Worm (Caenorhabditis elegans) whole organism, early embryonic: Measurements from ENCODE around the gene tbx-43.
A peak's percentile ranks its signal among the peaks of the same experiment; 100 is the strongest.

Source experiments
- B0310.2 ChIP-seq: sonication (generic microtip); optimal IDR thresholded peaks from 2 replicates; lab custom pipeline; 2016; ENCODE audit warnings: mild to moderate bottlenecking, missing genetic modification characterization, missing compliant biosample characterization
- F13C5.2 ChIP-seq: sonication (generic microtip); optimal IDR thresholded peaks from 2 replicates; lab custom pipeline; 2017; ENCODE audit warnings: mild to moderate bottlenecking, missing genetic modification characterization, inconsistent platforms, missing compliant biosample characterization
- aly-1 ChIP-seq: sonication (generic microtip); optimal IDR thresholded peaks from 2 replicates; lab custom pipeline; 2016; ENCODE audit warnings: missing genetic modification characterization, missing compliant biosample characterization
- ama-1 ChIP-seq: fragments of 150-350 bp; optimal IDR thresholded peaks from 2 replicates; lab custom pipeline; 2014
- ceh-13 ChIP-seq: fragments of 200-800 bp; sonication (Bioruptor generic); optimal IDR thresholded peaks from 2 replicates; lab custom pipeline; 2018; ENCODE audit warnings: mild to moderate bottlenecking, missing genetic modification characterization, missing compliant biosample characterization
- ceh-36 ChIP-seq: sonication (generic microtip); optimal IDR thresholded peaks from 2 replicates; lab custom pipeline; 2016; ENCODE audit warnings: missing genetic modification characterization, inconsistent platforms, missing compliant biosample characterization
- ets-7 ChIP-seq: sonication (generic microtip); optimal IDR thresholded peaks from 2 replicates; lab custom pipeline; 2016; ENCODE audit warnings: missing genotype, missing genetic modification characterization, missing compliant biosample characterization
- flt-1 ChIP-seq: fragments of 200-800 bp; sonication (Bioruptor generic); IDR thresholded peaks from 2 replicates; pipeline ENCODE4 v1.3.6; 2022; ENCODE audit warnings: missing genetic modification characterization, missing compliant biosample characterization
- hmbx-1 ChIP-seq: sonication (generic microtip); optimal IDR thresholded peaks from 2 replicates; lab custom pipeline; 2016; ENCODE audit warnings: mild to moderate bottlenecking, missing genetic modification characterization, missing compliant biosample characterization
- hmg-4 ChIP-seq: fragments of 200-800 bp; sonication (Bioruptor generic); optimal IDR thresholded peaks from 2 replicates; lab custom pipeline; 2018; ENCODE audit warnings: mild to moderate bottlenecking, missing genetic modification characterization, missing compliant biosample characterization
- hnd-1 ChIP-seq: sonication (generic microtip); optimal IDR thresholded peaks from 2 replicates; lab custom pipeline; 2016; ENCODE audit warnings: missing genetic modification characterization, missing compliant biosample characterization
- pes-1 ChIP-seq: fragments of 200-800 bp; sonication (Bioruptor generic); IDR thresholded peaks from 2 replicates; pipeline ENCODE4 v1.3.6; 2022; ENCODE audit warnings: missing genetic modification reagents, missing genetic modification characterization, missing compliant biosample characterization
- scrt-1 ChIP-seq: fragments of 200-800 bp; sonication (Bioruptor generic); IDR thresholded peaks from 2 replicates; pipeline ENCODE4 v1.3.6; 2022; ENCODE audit warnings: missing genetic modification characterization, missing compliant biosample characterization
- sea-1 ChIP-seq: fragments of 200-800 bp; sonication (Bioruptor generic); conservative IDR thresholded peaks from 2 replicates; pipeline ENCODE4 v1.3.6; 2022; ENCODE audit warnings: missing genetic modification characterization, missing compliant biosample characterization
- tbx-11 ChIP-seq: fragments of 200-800 bp; sonication (Bioruptor generic); IDR thresholded peaks from 2 replicates; pipeline ENCODE4 v1.3.6; 2022; ENCODE audit warnings: missing genetic modification characterization, missing compliant biosample characterization
- tbx-37 ChIP-seq: fragments of 200-800 bp; sonication (Bioruptor generic); conservative IDR thresholded peaks from 2 replicates; pipeline ENCODE4 v1.3.6; 2022; ENCODE audit warnings: missing genetic modification reagents, missing genetic modification characterization, missing compliant biosample characterization
- tra-4 ChIP-seq: sonication (generic microtip); optimal IDR thresholded peaks from 2 replicates; lab custom pipeline; 2017; ENCODE audit warnings: missing genetic modification characterization, missing compliant biosample characterization

The tbx-43 gene

ce11 chrIII:1777969-1778368 lies 8.1 kb upstream of the tbx-43 start, which contains the start of gene Y39A3CL.4:
Gene Y39A3CL.4 (minus strand): TSS chrIII:1778069.
- no peak for TF ChIP-seq tbx-37 (GFP tag; lab: Robert Waterston, UW)
- no peak for TF ChIP-seq ama-1 (lab: Kevin White, UChicago)
- TF ChIP-seq ets-7 (tag; lab: Kevin White, UChicago): no peak
- TF ChIP-seq flt-1 (GFP tag; lab: Robert Waterston, UW): no peak
- TF ChIP-seq hmg-4 (GFP tag; lab: Kevin White, UChicago): no peak
- TF ChIP-seq tbx-11 (GFP tag; lab: Robert Waterston, UW): no peak
- TF ChIP-seq hmbx-1 (tag; lab: Kevin White, UChicago): no peak
- TF ChIP-seq ceh-36: no peak
- no peak for TF ChIP-seq tra-4 (tag; lab: Kevin White, UChicago)
- no peak for TF ChIP-seq B0310.2 (tag; lab: Kevin White, UChicago)

ce11 chrIII:1777468-1777867 lies 7.6 kb upstream of the tbx-43 start, which contains the start of gene Y39A3CL.3:
Gene Y39A3CL.3 (plus strand): TSS chrIII:1777802.
- TF ChIP-seq sea-1 (no peak), F13C5.2 (peak; percentile 46)

ce11 chrIII:1764463-1764862 lies 5.4 kb downstream of the tbx-43 start:
- no peak for TF ChIP-seq F13C5.2

DNA sequence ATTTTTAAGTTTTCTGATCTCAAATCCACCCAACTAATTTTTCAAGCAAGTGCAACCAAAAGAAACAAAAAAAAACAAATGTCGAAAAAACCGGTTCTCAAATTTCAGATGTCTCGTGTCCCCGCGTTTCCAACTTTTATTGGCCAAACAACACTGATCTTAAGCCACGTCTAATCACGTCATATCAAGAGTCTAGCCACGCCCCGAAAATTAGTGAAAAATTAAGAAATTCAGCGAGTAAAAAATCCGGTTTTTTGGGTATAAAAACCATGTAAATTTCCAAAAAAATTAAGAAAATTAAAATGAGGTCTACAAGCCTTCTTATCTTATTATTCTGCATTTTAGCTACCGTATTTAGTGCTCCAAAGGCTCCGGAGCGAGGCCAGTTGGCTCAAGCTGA lies 6.7 kb downstream of the tbx-43 start, which contains the start of gene cnc-6:
Gene cnc-6 (plus strand): TSS at position 301 of the 400 bp plus-strand sequence.
- TF ChIP-seq F13C5.2: no peak

DNA sequence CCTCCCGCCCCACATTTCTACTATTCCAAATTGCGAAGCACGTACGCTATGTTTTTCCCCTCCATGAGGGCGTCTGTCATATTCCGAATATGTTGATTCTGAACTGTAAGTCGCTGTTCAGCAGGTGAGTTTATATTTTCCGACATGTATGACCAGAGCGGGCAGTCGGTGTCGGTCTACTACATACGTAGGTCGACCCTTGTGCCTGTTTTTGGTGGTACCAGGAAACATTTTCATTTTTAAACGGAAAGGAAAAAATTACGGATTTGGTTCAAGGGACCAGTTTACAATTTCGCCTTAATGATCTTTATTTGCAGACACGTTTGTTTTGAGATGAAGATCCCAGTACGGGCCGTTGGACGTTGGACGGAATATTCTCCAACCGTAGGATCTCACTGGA lies 11.3 kb downstream of the tbx-43 start, which contains the start of gene Y46E12A.2:
Gene Y46E12A.2 (plus strand): TSS at position 301 of the 400 bp plus-strand sequence.
- no peak for TF ChIP-seq hmg-4 (GFP tag; lab: Kevin White, UChicago)
- TF ChIP-seq hnd-1 (tag; lab: Kevin White, UChicago): no peak
- no peak for TF ChIP-seq tbx-37 (GFP tag; lab: Robert Waterston, UW)
- no peak for TF ChIP-seq ceh-13 (GFP tag; lab: Kevin White, UChicago)
- TF ChIP-seq flt-1 (GFP tag; lab: Robert Waterston, UW): no peak
- TF ChIP-seq hmbx-1 (tag; lab: Kevin White, UChicago): no peak
- no peak for TF ChIP-seq F13C5.2
- no peak for TF ChIP-seq ama-1 (lab: Kevin White, UChicago)
- TF ChIP-seq aly-1 (tag; lab: Kevin White, UChicago): no peak
- no peak for TF ChIP-seq pes-1 (GFP tag; lab: Robert Waterston, UW)
- TF ChIP-seq ceh-36: no peak
- TF ChIP-seq scrt-1: no peak

ce11 chrIII:1758151-1758550 lies 11.7 kb downstream of the tbx-43 start, which contains the start of gene Y46E12A.5:
Gene Y46E12A.5 (minus strand): TSS chrIII:1758251.
- TF ChIP-seq tbx-37 (GFP tag; lab: Robert Waterston, UW) (no peak), scrt-1 (no peak), hmbx-1 (tag; lab: Kevin White, UChicago) (no peak), aly-1 (tag; lab: Kevin White, UChicago) (no peak), pes-1 (GFP tag; lab: Robert Waterston, UW) (no peak), sea-1 (no peak), ceh-13 (GFP tag; lab: Kevin White, UChicago) (no peak), ceh-36 (no peak), ama-1 (lab: Kevin White, UChicago) (no peak), flt-1 (GFP tag; lab: Robert Waterston, UW) (no peak), tra-4 (tag; lab: Kevin White, UChicago) (no peak), hmg-4 (GFP tag; lab: Kevin White, UChicago) (no peak), hnd-1 (tag; lab: Kevin White, UChicago) (no peak)

- TF ChIP-seq ceh-13 (GFP tag; lab: Kevin White, UChicago) (no peak), flt-1 (GFP tag; lab: Robert Waterston, UW) (no peak), ama-1 (lab: Kevin White, UChicago) (no peak), ets-7 (tag; lab: Kevin White, UChicago) (no peak), aly-1 (tag; lab: Kevin White, UChicago) (no peak), scrt-1 (no peak), B0310.2 (tag; lab: Kevin White, UChicago) (no peak)
Observed at ce11 chrIII:1754842-1755241, 15.1 kb downstream of the tbx-43 start, which contains the start of gene Y46E12A.3. Gene Y46E12A.3 (minus strand): TSS chrIII:1754942.

DNA sequence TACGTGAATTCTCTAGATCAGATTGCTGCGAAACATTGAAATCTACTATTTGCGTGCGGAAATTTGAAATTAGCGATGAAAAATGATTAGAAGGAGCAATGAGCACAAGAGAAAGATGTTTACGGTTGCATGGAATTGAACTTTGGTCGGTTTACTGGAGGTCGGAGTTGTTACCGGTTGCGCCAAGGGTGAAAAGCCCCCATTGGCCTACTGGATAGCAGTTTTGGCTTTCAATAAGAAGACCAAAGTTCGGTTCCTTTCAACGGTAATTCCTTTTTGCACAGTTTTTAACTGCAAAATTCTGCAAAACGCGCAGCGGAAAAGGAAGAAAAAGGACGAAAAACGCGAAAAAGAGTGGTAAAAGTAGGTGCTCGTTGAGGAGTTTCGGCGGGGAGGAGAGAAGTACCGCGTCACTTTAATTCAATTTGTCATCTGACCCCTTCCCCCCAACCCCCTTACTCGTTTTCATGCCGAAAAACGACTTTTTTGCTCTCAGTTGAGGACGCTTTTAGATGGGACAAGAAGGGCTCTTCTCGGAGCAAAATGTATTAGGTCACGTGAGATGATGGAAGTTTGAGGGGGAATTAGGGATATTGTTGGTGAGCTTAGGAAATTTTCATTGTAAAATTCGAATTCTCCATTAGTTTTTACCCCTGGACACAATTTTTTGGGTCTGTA lies 24.3 kb downstream of the tbx-43 start:
- no peak for TF ChIP-seq tra-4 (tag; lab: Kevin White, UChicago)
- TF ChIP-seq hmbx-1 (tag; lab: Kevin White, UChicago): no peak
- no peak for TF ChIP-seq ama-1 (lab: Kevin White, UChicago)
- TF ChIP-seq F13C5.2: no peak

DNA sequence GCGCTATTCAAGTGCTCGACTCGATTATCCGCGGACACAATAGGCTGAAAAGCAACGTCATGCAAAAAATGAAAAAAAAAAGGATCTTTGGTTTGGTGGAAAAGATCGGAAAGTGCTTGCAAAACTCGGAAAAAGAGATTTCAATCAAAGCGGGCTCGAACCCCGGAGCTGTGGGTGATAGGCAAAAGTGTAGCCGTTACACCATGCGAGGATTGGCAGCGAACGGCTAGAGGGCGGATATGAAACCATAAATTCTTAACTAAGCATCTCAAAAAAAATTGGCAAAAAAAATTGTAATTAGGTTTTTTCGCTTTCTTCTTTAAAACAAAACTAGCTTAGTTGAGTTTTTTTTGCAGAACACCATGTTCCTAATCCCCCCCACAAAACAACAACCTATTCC lies 25.4 kb downstream of the tbx-43 start:
- TF ChIP-seq ets-7 (tag; lab: Kevin White, UChicago) (no peak), hnd-1 (tag; lab: Kevin White, UChicago) (no peak), hmbx-1 (tag; lab: Kevin White, UChicago) (no peak), flt-1 (GFP tag; lab: Robert Waterston, UW) (no peak), F13C5.2 (no peak), aly-1 (tag; lab: Kevin White, UChicago) (no peak)
